Fruit fly (Drosophila melanogaster) whole organism, embryonic: Measurements from ENCODE around the gene ldbr.

Experiments
- BEAF-32 ChIP-seq: fragments of 200-800 bp; sonication (Bioruptor generic); optimal IDR thresholded peaks from 3 replicates; lab custom pipeline; 2017; ENCODE audit warnings: missing biosample characterization, missing genetic modification characterization, mild to moderate bottlenecking, moderate library complexity, missing genetic modification reagents
- C15 ChIP-seq: fragments of 200-800 bp; sonication (Bioruptor generic); IDR thresholded peaks from 3 replicates; pipeline ENCODE4 v1.3.6; 2022; ENCODE audit warnings: missing biosample characterization, missing genetic modification characterization
- CG10462 ChIP-seq: fragments of 200-800 bp; sonication (Bioruptor generic); optimal IDR thresholded peaks from 2 replicates; lab custom pipeline; 2016; ENCODE audit warnings: missing biosample characterization, missing genetic modification characterization
- CG10543 ChIP-seq: fragments of 200-800 bp; sonication (Bioruptor generic); optimal IDR thresholded peaks from 3 replicates; lab custom pipeline; 2017; ENCODE audit warnings: missing biosample characterization, mild to moderate bottlenecking, missing genetic modification characterization, moderate library complexity
- CG10959 ChIP-seq: fragments of 200-800 bp; sonication (Bioruptor generic); IDR thresholded peaks from 2 replicates; pipeline ENCODE4 v1.3.6; 2022; ENCODE audit warnings: missing biosample characterization, missing genetic modification characterization
- CG11504 ChIP-seq: fragments of 200-800 bp; sonication (Bioruptor generic); optimal IDR thresholded peaks from 3 replicates; lab custom pipeline; 2019; ENCODE audit warnings: missing biosample characterization, mild to moderate bottlenecking, missing genetic modification characterization, moderate library complexity
- CG12071 ChIP-seq: fragments of 200-800 bp; sonication (Bioruptor generic); optimal IDR thresholded peaks from 3 replicates; lab custom pipeline; 2018; ENCODE audit warnings: missing biosample characterization, mild to moderate bottlenecking, missing genetic modification characterization
- CG12155 ChIP-seq: fragments of 200-800 bp; sonication (Bioruptor generic); optimal IDR thresholded peaks from 3 replicates; lab custom pipeline; 2016; ENCODE audit warnings: missing biosample characterization, missing genetic modification characterization
- CG1233 ChIP-seq: fragments of 200-800 bp; sonication (Bioruptor generic); optimal IDR thresholded peaks from 4 replicates; lab custom pipeline; 2018; ENCODE audit warnings: missing biosample characterization, mild to moderate bottlenecking, missing genetic modification characterization
- CG12391 ChIP-seq: fragments of 200-800 bp; sonication (Bioruptor generic); optimal IDR thresholded peaks from 3 replicates; lab custom pipeline; 2018; ENCODE audit warnings: missing biosample characterization, mild to moderate bottlenecking, missing genetic modification characterization, moderate library complexity
- CG13123 ChIP-seq: fragments of 200-800 bp; sonication (Bioruptor generic); optimal IDR thresholded peaks from 2 replicates; lab custom pipeline; 2016; ENCODE audit warnings: missing biosample characterization, missing genetic modification characterization
- CG14710 ChIP-seq: fragments of 200-800 bp; sonication (Bioruptor generic); optimal IDR thresholded peaks from 3 replicates; lab custom pipeline; 2019; ENCODE audit warnings: missing biosample characterization, mild to moderate bottlenecking, missing genetic modification characterization, moderate library complexity
- CG1602 ChIP-seq: fragments of 200-800 bp; sonication (Bioruptor generic); optimal IDR thresholded peaks from 3 replicates; lab custom pipeline; 2016; ENCODE audit warnings: missing biosample characterization, missing genetic modification characterization
- CG17568 ChIP-seq: fragments of 200-800 bp; sonication (Bioruptor generic); optimal IDR thresholded peaks from 2 replicates; lab custom pipeline; 2018; ENCODE audit warnings: missing biosample characterization, mild to moderate bottlenecking, missing genetic modification characterization, moderate library complexity
- CG18476 ChIP-seq: fragments of 200-800 bp; sonication (Bioruptor generic); optimal IDR thresholded peaks from 2 replicates; lab custom pipeline; 2016; ENCODE audit warnings: missing biosample characterization, mild to moderate bottlenecking, missing genetic modification characterization
- CG2678 ChIP-seq: fragments of 200-800 bp; sonication (Bioruptor generic); optimal IDR thresholded peaks from 3 replicates; lab custom pipeline; 2019; ENCODE audit warnings: missing biosample characterization, mild to moderate bottlenecking, missing genetic modification characterization, moderate library complexity
- CG30020 ChIP-seq: fragments of 200-800 bp; optimal IDR thresholded peaks from 2 replicates; lab custom pipeline; 2019; ENCODE audit warnings: missing biosample characterization, mild to moderate bottlenecking, missing genetic modification characterization, moderate library complexity
- CG3065 ChIP-seq: fragments of 200-800 bp; sonication (Bioruptor generic); optimal IDR thresholded peaks from 2 replicates; lab custom pipeline; 2016; ENCODE audit warnings: missing biosample characterization, missing genetic modification characterization
- CG32532 ChIP-seq: fragments of 200-800 bp; sonication (Bioruptor generic); IDR thresholded peaks from 2 replicates; pipeline ENCODE4 v1.3.6; 2022; ENCODE audit warnings: missing biosample characterization, missing genetic modification characterization
- CG33213 ChIP-seq: fragments of 200-800 bp; sonication (Bioruptor generic); optimal IDR thresholded peaks from 3 replicates; lab custom pipeline; 2016; ENCODE audit warnings: missing biosample characterization, missing genetic modification characterization
- CG4617 ChIP-seq: fragments of 200-800 bp; sonication (Bioruptor generic); optimal IDR thresholded peaks from 3 replicates; lab custom pipeline; 2016; ENCODE audit warnings: missing biosample characterization, missing genetic modification characterization, borderline replicate concordance
- CG8359 ChIP-seq: fragments of 200-800 bp; sonication (Bioruptor generic); optimal IDR thresholded peaks from 2 replicates; lab custom pipeline; 2017; ENCODE audit warnings: missing biosample characterization, mild to moderate bottlenecking, missing genetic modification characterization, borderline replicate concordance
- CrebB ChIP-seq: fragments of 200-800 bp; sonication (Bioruptor generic); optimal IDR thresholded peaks from 3 replicates; lab custom pipeline; 2018; ENCODE audit warnings: missing biosample characterization, mild to moderate bottlenecking, missing genetic modification characterization
- Eip74EF ChIP-seq, 2 experiments: fragments of 200-800 bp in 1 of 2; fragments of >200 bp in 1 of 2; sonication (Bioruptor generic) in 1 of 2; optimal IDR thresholded peaks; 2 replicates each; lab custom pipeline; 2017 to 2019; ENCODE audit warnings: missing biosample characterization in 2 of 2, missing genetic modification characterization in 2 of 2, mild to moderate bottlenecking in 1 of 2, moderate library complexity in 1 of 2
- Lhr ChIP-seq: fragments of 200-800 bp; sonication (Bioruptor generic); optimal IDR thresholded peaks from 3 replicates; lab custom pipeline; 2017; ENCODE audit warnings: mild to moderate bottlenecking, missing biosample characterization, missing genetic modification reagents, missing genetic modification characterization
- MBD-R2 ChIP-seq: fragments of 200-800 bp; sonication (Bioruptor generic); IDR thresholded peaks from 2 replicates; pipeline ENCODE4 v1.3.6; 2022; ENCODE audit warnings: missing biosample characterization, missing genetic modification characterization
- NC2α ChIP-seq: fragments of 200-800 bp; sonication (Bioruptor generic); optimal IDR thresholded peaks from 2 replicates; lab custom pipeline; 2016; ENCODE audit warnings: missing biosample characterization, missing genetic modification characterization
- Optix ChIP-seq: fragments of 200-800 bp; sonication (Bioruptor generic); IDR thresholded peaks from 3 replicates; pipeline ENCODE4 v1.3.6; 2022; ENCODE audit warnings: missing biosample characterization, missing genetic modification characterization
- Sry-β ChIP-seq: fragments of 200-800 bp; sonication (Bioruptor generic); optimal IDR thresholded peaks from 2 replicates; lab custom pipeline; 2018; ENCODE audit warnings: missing biosample characterization, mild to moderate bottlenecking, missing genetic modification characterization, moderate library complexity
- Tbp ChIP-seq: fragments of >200 bp; optimal IDR thresholded peaks from 2 replicates; lab custom pipeline; 2018; ENCODE audit warnings: missing biosample characterization, missing genetic modification characterization
- Xrp1 ChIP-seq: fragments of 200-800 bp; sonication (Bioruptor generic); IDR thresholded peaks from 2 replicates; pipeline ENCODE4 v1.3.6; 2022; ENCODE audit warnings: missing biosample characterization, missing genetic modification characterization
- ara ChIP-seq: fragments of 200-800 bp; sonication (Bioruptor generic); IDR thresholded peaks from 2 replicates; pipeline ENCODE4 v1.3.6; 2022; ENCODE audit warnings: missing biosample characterization, missing genetic modification characterization
- chinmo ChIP-seq: fragments of 200-800 bp; sonication (Bioruptor generic); IDR thresholded peaks from 4 replicates; pipeline ENCODE4 v1.3.6; 2022; ENCODE audit warnings: missing biosample characterization, missing genetic modification characterization; ENCODE audit not compliant: partially characterized antibody
- crc ChIP-seq: fragments of 200-800 bp; sonication (Bioruptor generic); optimal IDR thresholded peaks from 2 replicates; lab custom pipeline; 2016; ENCODE audit warnings: missing biosample characterization, missing genetic modification characterization
- dm ChIP-seq: fragments of 200-800 bp; sonication (Bioruptor generic); optimal IDR thresholded peaks from 3 replicates; lab custom pipeline; 2016; ENCODE audit warnings: missing biosample characterization, missing genetic modification characterization
- dmrt11E ChIP-seq: fragments of 200-800 bp; sonication (Bioruptor generic); optimal IDR thresholded peaks from 3 replicates; lab custom pipeline; 2018; ENCODE audit warnings: missing biosample characterization, mild to moderate bottlenecking, missing genetic modification characterization, moderate library complexity
- ems ChIP-seq: fragments of 200-800 bp; sonication (Bioruptor generic); optimal IDR thresholded peaks from 3 replicates; lab custom pipeline; 2016; ENCODE audit warnings: missing biosample characterization, missing genetic modification characterization
- esg ChIP-seq: fragments of 200-800 bp; sonication (Bioruptor generic); conservative IDR thresholded peaks from 2 replicates; pipeline ENCODE4 v1.3.6; 2022; ENCODE audit warnings: missing biosample characterization, missing genetic modification characterization
- exex ChIP-seq: fragments of 200-800 bp; sonication (Bioruptor generic); optimal IDR thresholded peaks from 4 replicates; lab custom pipeline; 2018; ENCODE audit warnings: missing biosample characterization, mild to moderate bottlenecking, missing genetic modification characterization, moderate library complexity
- jumu ChIP-seq: fragments of 200-800 bp; sonication (Bioruptor generic); optimal IDR thresholded peaks from 3 replicates; lab custom pipeline; 2016; ENCODE audit warnings: missing biosample characterization, missing genetic modification characterization
- lab ChIP-seq: fragments of 200-800 bp; sonication (Bioruptor generic); optimal IDR thresholded peaks from 3 replicates; lab custom pipeline; 2017; ENCODE audit warnings: missing biosample characterization, missing genetic modification characterization, mild to moderate bottlenecking, moderate library complexity, missing genetic modification reagents
- shn ChIP-seq: fragments of 200-800 bp; sonication (Bioruptor generic); optimal IDR thresholded peaks from 3 replicates; lab custom pipeline; 2016; ENCODE audit warnings: missing biosample characterization, missing genetic modification characterization
- slou ChIP-seq: fragments of 200-800 bp; sonication (Bioruptor generic); optimal IDR thresholded peaks from 3 replicates; lab custom pipeline; 2016; ENCODE audit warnings: missing biosample characterization, missing genetic modification characterization
- tup ChIP-seq: fragments of 200-800 bp; sonication (Bioruptor generic); optimal IDR thresholded peaks from 2 replicates; lab custom pipeline; 2016; ENCODE audit warnings: missing biosample characterization, mild to moderate bottlenecking, missing genetic modification characterization, moderate library complexity
- vnd ChIP-seq: fragments of 200-800 bp; sonication (Bioruptor generic); IDR thresholded peaks from 3 replicates; pipeline ENCODE4 v1.3.6; 2022; ENCODE audit warnings: missing biosample characterization, missing genetic modification characterization; ENCODE audit not compliant: partially characterized antibody
- wek ChIP-seq: fragments of 200-800 bp; sonication (Bioruptor generic); optimal IDR thresholded peaks from 3 replicates; lab custom pipeline; 2018; ENCODE audit warnings: missing biosample characterization, mild to moderate bottlenecking, missing genetic modification characterization, moderate library complexity
- zen2 ChIP-seq: fragments of 200-800 bp; sonication (Bioruptor generic); IDR thresholded peaks from 3 replicates; pipeline ENCODE4 v1.3.6; 2022; ENCODE audit warnings: missing biosample characterization, missing genetic modification characterization; ENCODE audit not compliant: partially characterized antibody
- zfh1 ChIP-seq: fragments of 200-800 bp; sonication (Bioruptor generic); IDR thresholded peaks from 3 replicates; pipeline ENCODE4 v1.3.6; 2022; ENCODE audit warnings: missing biosample characterization, missing genetic modification characterization

ldbr gene

DNA sequence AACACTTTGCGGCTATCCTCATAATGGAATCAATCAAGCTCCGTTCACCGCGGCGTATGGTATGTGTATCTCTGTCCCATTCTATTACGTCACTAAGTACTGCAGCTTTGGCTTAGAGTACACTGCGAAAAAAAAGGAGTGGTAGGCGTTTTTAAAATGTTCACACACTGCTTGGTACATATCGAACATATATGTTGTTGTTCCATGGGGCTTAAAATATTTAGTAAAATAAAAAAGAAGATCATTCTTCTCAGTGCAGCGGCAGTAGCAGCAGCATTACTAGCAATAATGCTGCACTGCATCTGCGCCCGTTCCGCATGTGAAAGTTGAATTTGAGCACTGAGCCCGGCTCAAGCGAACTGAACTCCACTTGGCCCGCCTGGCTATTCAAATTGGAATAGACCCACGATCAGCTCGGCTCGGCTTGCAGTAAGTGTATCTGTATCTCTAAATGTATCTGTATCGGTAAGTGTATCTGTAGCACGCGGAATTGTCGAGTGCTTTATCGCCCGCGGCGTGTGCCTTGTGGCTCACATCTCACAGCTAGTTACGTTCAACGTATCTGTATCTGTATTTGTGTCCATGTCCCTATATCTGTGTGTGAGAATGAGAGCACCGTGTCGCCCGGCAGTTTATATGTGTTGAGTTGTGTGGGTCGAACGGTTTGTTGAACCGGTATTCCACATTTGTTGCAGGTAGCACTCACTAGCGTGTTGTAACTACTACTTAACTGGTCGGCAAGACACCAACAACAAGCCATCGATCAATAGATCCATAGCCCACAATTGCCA lies 31.8 kb downstream of the ldbr start (continued):
- TF ChIP-seq lab (GFP tag; lab: Kevin White, UChicago) (peak; percentile 47), CG12391 (tag; lab: Kevin White, UChicago) (peak; percentile 49), MBD-R2 (GFP tag; lab: Robert Waterston, UW) (no peak), CG10959 (GFP tag; lab: Robert Waterston, UW) (no peak), CG1602 (peak; percentile 41), CG1233 (no peak), Tbp (GFP tag; lab: Kevin White, UChicago) (no peak), CG12155 (GFP tag; lab: Kevin White, UChicago) (no peak), tup (GFP tag; lab: Kevin White, UChicago) (no peak), CG10543 (GFP tag; lab: Kevin White, UChicago) (no peak), C15 (GFP tag; lab: Robert Waterston, UW) (no peak), chinmo (GFP tag; lab: Robert Waterston, UW) (0 out of 4 replicates have a peak, but pooled peaks have one; percentile 48), CG12071 (GFP tag; lab: Kevin White, UChicago) (peak; percentile 42), CG10462 (peak; percentile 19), ems (peak; percentile 12), CG3065 (no peak), crc (GFP tag; lab: Kevin White, UChicago) (no peak), Xrp1 (GFP tag; lab: Robert Waterston, UW) (peak; percentile 47; the same call in 1 of the 2 replicates), wek (GFP tag; lab: Kevin White, UChicago) (no peak), Optix (GFP tag; lab: Robert Waterston, UW) (peak; percentile 60; the same call in 2 of the 3 replicates), CG33213 (peak; percentile 41), CG17568 (GFP tag; lab: Kevin White, UChicago) (no peak), CG11504 (tag; lab: Kevin White, UChicago) (peak; percentile 80), zfh1 (peak; percentile 44; the same call in 1 of the 3 replicates), CG4617 (GFP tag; lab: Kevin White, UChicago) (peak; percentile 12), ara (GFP tag; lab: Robert Waterston, UW) (peak; percentile 29; the same call in 1 of the 2 replicates), shn (GFP tag; lab: Kevin White, UChicago) (no peak), CG32532 (no peak), vnd (GFP tag; lab: Robert Waterston, UW) (no peak), exex (no peak), BEAF-32 (GFP tag; lab: Kevin White, UChicago) (no peak), slou (GFP tag; lab: Kevin White, UChicago) (no peak), Eip74EF (GFP tag; optimal IDR thresholded peaks at IDR 0.05; lab: Kevin White, UChicago) (peak in 1 of 2 experiments; percentile 40), NC2α (GFP tag; lab: Kevin White, UChicago) (peak; percentile 10), CrebB (tag; lab: Kevin White, UChicago) (no peak), dm (no peak), CG14710 (tag; lab: Kevin White, UChicago) (peak; percentile 29), Lhr (peak; percentile 8), Sry-β (GFP tag; lab: Kevin White, UChicago) (no peak), CG2678 (peak; percentile 67), CG30020 (tag; lab: Kevin White, UChicago) (no peak), jumu (GFP tag; lab: Kevin White, UChicago) (peak; percentile 27), CG13123 (no peak), CG18476 (GFP tag; lab: Kevin White, UChicago) (peak; percentile 23), esg (GFP tag; lab: Robert Waterston, UW) (peak; percentile 54; the same call in 1 of the 2 replicates), dmrt11E (no peak), CG8359 (GFP tag; lab: Kevin White, UChicago) (no peak), zen2 (GFP tag; lab: Robert Waterston, UW) (no peak)
